Worm (Caenorhabditis elegans) whole organism, L1 larva: ENCODE measurements around the gene srw-68.
A peak's percentile ranks its signal among the peaks of the same experiment; 100 is the strongest.

Experiments used
- aly-2 ChIP-seq: fragments of 150-350 bp; optimal IDR thresholded peaks from 2 replicates; lab custom pipeline; 2014; ENCODE audit warnings: missing biosample characterization, missing genetic modification characterization
- blmp-1 ChIP-seq: fragments of 150-350 bp; optimal IDR thresholded peaks from 2 replicates; lab custom pipeline; 2014; ENCODE audit warnings: missing biosample characterization, missing genetic modification characterization
- ceh-63 ChIP-seq: fragments of 200-800 bp; sonication (Bioruptor generic); optimal IDR thresholded peaks from 2 replicates; lab custom pipeline; 2018; ENCODE audit warnings: mild to moderate bottlenecking, missing genetic modification characterization, missing compliant biosample characterization
- ceh-82 ChIP-seq, 3 experiments: fragments of 150-350 bp in 1 of 3; sonication (generic microtip) in 2 of 3; optimal IDR thresholded peaks; 2 replicates each; lab custom pipeline; 2014 to 2017; ENCODE audit warnings: missing biosample characterization in 3 of 3, missing genetic modification characterization in 3 of 3
- ceh-88 ChIP-seq: fragments of 200-800 bp; sonication (Bioruptor generic); IDR thresholded peaks from 2 replicates; pipeline ENCODE4 v1.3.6; 2022; ENCODE audit warnings: missing genetic modification characterization, missing compliant biosample characterization
- dpl-1 ChIP-seq, 3 experiments: fragments of 150-350 bp in 2 of 3; sonication (generic microtip) in 1 of 3; optimal IDR thresholded peaks; 2 replicates each; lab custom pipeline; 2014 to 2017; ENCODE audit warnings: missing biosample characterization in 3 of 3, missing genetic modification characterization in 3 of 3, missing genetic modification reagents in 3 of 3
- dsc-1 ChIP-seq: sonication (generic microtip); optimal IDR thresholded peaks from 2 replicates; lab custom pipeline; 2016; ENCODE audit warnings: mild to moderate bottlenecking, missing genetic modification characterization, missing compliant biosample characterization
- efl-1 ChIP-seq, 4 experiments: fragments of 150-350 bp; optimal IDR thresholded peaks in 3 of 4; peaks in 1 of 4; 1 replicate in 1 of 4; 2 replicates in 3 of 4; lab custom pipeline; 2014; ENCODE audit warnings: missing biosample characterization in 2 of 4, missing genetic modification characterization in 2 of 4, missing genetic modification reagents in 2 of 4
- egl-13 ChIP-seq: sonication (generic microtip); optimal IDR thresholded peaks from 2 replicates; lab custom pipeline; 2016; ENCODE audit warnings: missing genotype, missing genetic modification reagents, missing genetic modification characterization, missing compliant biosample characterization
- elt-2 ChIP-seq: sonication (generic microtip); optimal IDR thresholded peaks from 2 replicates; lab custom pipeline; 2016; ENCODE audit warnings: missing genetic modification characterization, mild to moderate bottlenecking, inconsistent platforms, missing compliant biosample characterization, missing genetic modification reagents
- ets-5 ChIP-seq: fragments of 200-800 bp; sonication (Bioruptor generic); IDR thresholded peaks from 2 replicates; pipeline ENCODE4 v1.3.6; 2022; ENCODE audit warnings: missing genetic modification characterization, missing compliant biosample characterization
- fkh-4 ChIP-seq: sonication (generic microtip); optimal IDR thresholded peaks from 2 replicates; lab custom pipeline; 2016; ENCODE audit warnings: missing compliant biosample characterization, missing genetic modification characterization, borderline replicate concordance
- hlh-4 ChIP-seq: sonication (generic microtip); optimal IDR thresholded peaks from 2 replicates; lab custom pipeline; 2016; ENCODE audit warnings: mild to moderate bottlenecking, missing genetic modification characterization, missing compliant biosample characterization
- jun-1 ChIP-seq: fragments of 150-350 bp; optimal IDR thresholded peaks from 2 replicates; lab custom pipeline; 2014; ENCODE audit warnings: missing biosample characterization, missing genetic modification reagents, missing genetic modification characterization
- lin-14 ChIP-seq: fragments of 200-800 bp; sonication (Bioruptor generic); optimal IDR thresholded peaks from 2 replicates; lab custom pipeline; 2018; ENCODE audit warnings: mild to moderate bottlenecking, missing genetic modification characterization, moderate library complexity, missing compliant biosample characterization
- lin-35 ChIP-seq, 2 experiments: fragments of 150-350 bp; optimal IDR thresholded peaks; 2 replicates each; lab custom pipeline; 2014; ENCODE audit warnings: missing biosample characterization in 2 of 2, missing genetic modification characterization in 2 of 2, missing genetic modification reagents in 2 of 2
- mab-9 ChIP-seq: fragments of 200-800 bp; sonication (Bioruptor generic); IDR thresholded peaks from 2 replicates; pipeline ENCODE4 v1.3.6; 2022; ENCODE audit warnings: missing genetic modification reagents, missing genetic modification characterization, missing compliant biosample characterization
- mef-2 ChIP-seq: fragments of 150-350 bp; optimal IDR thresholded peaks from 2 replicates; lab custom pipeline; 2014; ENCODE audit warnings: missing biosample characterization, missing genetic modification characterization
- nhr-12 ChIP-seq: sonication (generic microtip); optimal IDR thresholded peaks from 2 replicates; lab custom pipeline; 2017; ENCODE audit warnings: missing biosample characterization, missing genetic modification characterization
- nhr-28 ChIP-seq: fragments of 150-350 bp; optimal IDR thresholded peaks from 2 replicates; lab custom pipeline; 2014; ENCODE audit warnings: missing biosample characterization, missing genetic modification characterization
- nhr-76 ChIP-seq: sonication (generic microtip); optimal IDR thresholded peaks from 2 replicates; lab custom pipeline; 2017; ENCODE audit warnings: missing biosample characterization, missing genetic modification characterization
- pax-3 ChIP-seq: fragments of 200-800 bp; sonication (Bioruptor generic); optimal IDR thresholded peaks from 2 replicates; lab custom pipeline; 2018; ENCODE audit warnings: mild to moderate bottlenecking, missing genetic modification characterization, moderate library complexity, missing compliant biosample characterization
- pqm-1 ChIP-seq: sonication (generic microtip); optimal IDR thresholded peaks from 3 replicates; lab custom pipeline; 2017; ENCODE audit warnings: missing biosample characterization, missing genetic modification characterization
- rnt-1 ChIP-seq: sonication (generic microtip); optimal IDR thresholded peaks from 2 replicates; lab custom pipeline; 2016; ENCODE audit warnings: mild to moderate bottlenecking, missing genetic modification characterization, moderate library complexity, missing compliant biosample characterization
- skn-1 ChIP-seq: fragments of 150-350 bp; optimal IDR thresholded peaks from 2 replicates; lab custom pipeline; 2014; ENCODE audit warnings: missing biosample characterization, missing genetic modification characterization
- sox-4 ChIP-seq: sonication (generic microtip); optimal IDR thresholded peaks from 2 replicates; lab custom pipeline; 2016; ENCODE audit warnings: missing genetic modification characterization, missing compliant biosample characterization
- sptf-1 ChIP-seq: fragments of 150-350 bp; optimal IDR thresholded peaks from 2 replicates; lab custom pipeline; 2014; ENCODE audit warnings: missing biosample characterization, missing genetic modification characterization
- unc-62 ChIP-seq: fragments of 150-350 bp; optimal IDR thresholded peaks from 2 replicates; lab custom pipeline; 2014; ENCODE audit warnings: missing biosample characterization, missing genetic modification reagents, missing genetic modification characterization
- zag-1 ChIP-seq: fragments of 150-350 bp; optimal IDR thresholded peaks from 2 replicates; lab custom pipeline; 2014; ENCODE audit warnings: missing biosample characterization, missing genetic modification characterization
- zip-4 ChIP-seq: fragments of 200-800 bp; sonication (Bioruptor generic); optimal IDR thresholded peaks from 2 replicates; lab custom pipeline; 2018; ENCODE audit warnings: mild to moderate bottlenecking, missing genetic modification characterization, moderate library complexity, missing compliant biosample characterization

Gene srw-68

DNA sequence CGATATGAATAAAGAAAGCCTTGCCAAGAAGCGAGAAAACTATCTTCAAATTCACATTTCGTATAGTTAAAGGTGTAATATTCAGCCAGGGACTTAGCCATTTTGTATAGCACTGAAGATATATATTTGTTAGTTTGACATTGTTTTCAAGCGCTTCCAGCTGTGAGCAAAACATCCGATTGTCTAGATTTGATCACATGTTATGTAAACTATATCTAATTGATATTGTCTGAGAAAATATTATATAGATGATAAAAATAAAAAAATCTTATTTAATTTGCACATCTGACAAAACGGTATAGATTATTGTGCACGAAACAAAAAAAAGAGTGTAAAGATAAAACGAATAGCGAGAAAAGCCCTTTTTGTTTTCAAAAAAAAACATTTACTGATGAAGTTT, 38.2 kb upstream of the srw-68 start, which contains the start of gene srh-89:
TSS of gene srh-89 (minus strand) at position 101 of the 400 bp plus-strand sequence.
- TF ChIP-seq dsc-1 (no peak), mab-9 (no peak), blmp-1 (no peak), zip-4 (no peak), ets-5 (GFP tag; lab: Robert Waterston, UW) (no peak), skn-1 (tag; lab: Kevin White, UChicago) (no peak), hlh-4 (tag; lab: Kevin White, UChicago) (no peak)

DNA sequence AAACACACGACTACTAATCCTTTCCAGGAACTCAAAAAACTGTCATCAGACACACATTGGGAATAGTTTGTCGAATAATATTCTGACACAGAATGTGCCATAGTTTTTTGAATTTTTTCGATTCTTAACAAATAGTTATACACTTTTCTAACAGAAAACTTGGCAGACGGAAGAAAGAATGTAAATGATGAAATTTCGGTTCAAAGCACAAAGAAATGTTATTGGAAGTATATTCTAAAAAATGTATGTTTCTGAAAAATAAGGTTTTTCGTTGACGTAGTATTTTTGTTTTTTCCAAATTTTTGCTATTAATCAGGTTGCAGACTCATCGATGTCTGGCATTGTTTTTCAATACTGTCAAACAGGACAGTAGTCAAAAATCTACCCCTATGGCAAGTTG, 34.4 kb upstream of the srw-68 start, which contains the start of gene srh-92:
TSS of gene srh-92 (minus strand) at position 101 of the 400 bp plus-strand sequence.
- TF ChIP-seq pax-3 (tag; lab: Kevin White, UChicago) (no peak), nhr-28 (tag; lab: Kevin White, UChicago) (no peak), nhr-76 (tag; lab: Kevin White, UChicago) (no peak), jun-1 (tag; lab: Kevin White, UChicago) (no peak), sox-4 (tag; lab: Kevin White, UChicago) (no peak), skn-1 (tag; lab: Kevin White, UChicago) (no peak), blmp-1 (no peak)
- TF ChIP-seq, all 84 proteins: peak for 0

DNA sequence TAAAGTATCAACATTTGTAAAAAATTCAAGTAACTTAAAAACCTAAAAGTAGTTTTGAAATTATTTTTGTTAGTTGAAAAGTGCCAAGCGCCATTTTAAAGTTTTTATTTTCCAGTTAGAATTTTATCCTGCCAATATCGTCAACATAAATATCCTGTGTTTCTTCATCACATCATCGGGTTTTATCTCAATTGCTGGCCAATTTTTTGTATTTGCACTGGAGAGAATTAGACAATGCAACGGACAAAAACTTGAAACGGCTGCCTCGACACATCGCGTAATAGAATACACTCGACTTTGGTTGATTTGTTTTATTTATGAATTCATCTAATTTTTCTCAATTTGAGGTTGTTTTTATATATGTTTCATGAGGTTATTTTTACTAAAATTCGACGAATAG, 28.5 kb upstream of the srw-68 start, which contains the start of gene F25E5.2:
TSS of gene F25E5.2 (plus strand) at position 301 of the 400 bp plus-strand sequence.
- no peak for TF ChIP-seq ceh-63 (GFP tag; lab: Kevin White, UChicago)
- no peak for TF ChIP-seq sptf-1 (tag; lab: Kevin White, UChicago)
- no peak for TF ChIP-seq fkh-4 (tag; lab: Kevin White, UChicago)
- no peak for TF ChIP-seq ceh-82 (tag; optimal IDR thresholded peaks at IDR 0.05; lab: Kevin White, UChicago)
- no peak for TF ChIP-seq ceh-88 (GFP tag; lab: Robert Waterston, UW)
- no peak for TF ChIP-seq rnt-1 (tag; lab: Kevin White, UChicago)
- no peak for TF ChIP-seq sox-4 (tag; lab: Kevin White, UChicago)
- no peak for TF ChIP-seq skn-1 (tag; lab: Kevin White, UChicago)
- no peak for TF ChIP-seq mef-2 (tag; lab: Kevin White, UChicago)
- no peak for TF ChIP-seq zag-1 (tag; lab: Kevin White, UChicago)
- no peak for TF ChIP-seq hlh-4 (tag; lab: Kevin White, UChicago)

DNA sequence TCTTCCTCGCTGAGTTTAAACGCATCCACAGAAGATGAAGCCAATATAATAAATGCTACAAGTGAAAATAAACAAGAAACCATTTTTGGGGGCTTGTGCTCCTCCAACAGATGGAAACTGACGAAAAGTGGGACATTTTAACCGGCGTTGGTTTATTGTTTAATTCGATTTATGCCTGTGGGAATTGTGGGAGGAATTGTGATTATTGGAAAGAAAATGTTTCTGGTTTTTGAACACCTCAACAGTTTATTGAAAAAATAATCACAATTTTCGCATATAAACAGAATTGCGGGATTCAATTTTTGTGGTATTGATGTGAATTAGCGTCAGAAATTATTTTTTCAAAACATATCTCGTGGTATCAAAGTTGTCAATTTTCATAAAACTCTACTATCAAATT, 27.7 kb upstream of the srw-68 start, which contains the start of gene try-8:
TSS of gene try-8 (minus strand) at position 101 of the 400 bp plus-strand sequence.
- no peak for TF ChIP-seq pqm-1 (tag; lab: Kevin White, UChicago)
- no peak for TF ChIP-seq unc-62 (GFP tag; lab: Kevin White, UChicago)
- TF ChIP-seq elt-2 = no peak
- no peak for TF ChIP-seq lin-35 (GFP tag; optimal IDR thresholded peaks at IDR 0.05; lab: Kevin White, UChicago)
- TF ChIP-seq mab-9 = no peak
- TF ChIP-seq blmp-1 = no peak
- TF ChIP-seq ceh-63 (GFP tag; lab: Kevin White, UChicago) = no peak
- TF ChIP-seq fkh-4 (tag; lab: Kevin White, UChicago) = no peak
- TF ChIP-seq dpl-1 (GFP tag; optimal IDR thresholded peaks at IDR 0.05; lab: Kevin White, UChicago) = no peak
- TF ChIP-seq lin-14 (GFP tag; lab: Kevin White, UChicago) = no peak
- TF ChIP-seq nhr-12 = no peak
- TF ChIP-seq aly-2 (tag; lab: Kevin White, UChicago) = no peak

DNA sequence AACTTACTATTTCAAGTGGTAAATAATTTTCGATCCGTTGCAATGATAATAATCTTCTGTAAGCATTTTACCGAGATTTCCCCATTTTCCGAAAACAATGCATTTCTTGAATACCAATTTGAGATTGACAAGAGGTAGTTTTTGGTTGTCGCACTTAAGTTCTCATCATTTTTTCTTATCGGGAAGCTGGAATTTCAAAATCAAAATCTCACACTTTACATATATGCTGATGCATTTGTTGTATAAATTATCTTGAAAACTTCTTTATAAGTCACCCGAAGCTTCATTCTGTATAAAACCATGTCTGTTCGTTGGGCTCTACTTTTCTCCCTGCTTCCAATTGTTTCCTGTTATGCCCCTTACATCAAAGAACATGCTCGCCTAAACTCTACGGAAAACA, 24.9 kb upstream of the srw-68 start, which contains the start of gene try-11:
TSS of gene try-11 (plus strand) at position 301 of the 400 bp plus-strand sequence.
- TF ChIP-seq zag-1 (tag; lab: Kevin White, UChicago) (no peak), egl-13 (tag; lab: Kevin White, UChicago) (no peak), efl-1 (optimal IDR thresholded peaks at IDR 0.05; lab: Kevin White, UChicago) (no peak), efl-1 (GFP tag; optimal IDR thresholded peaks at IDR 0.05 in 1 of 2; lab: Kevin White, UChicago) (peak in 1 of 2 experiments; percentile 24)
